Fruit fly (Drosophila melanogaster) whole organism, embryonic: Measurements from ENCODE around the gene CG34305.

Source experiments
- Aef1 ChIP-seq: fragments of 200-800 bp; sonication (Bioruptor generic); IDR thresholded peaks from 3 replicates; pipeline ENCODE4 v1.3.6; 2022; ENCODE audit warnings: missing biosample characterization, missing genetic modification characterization
- CG10267 ChIP-seq: fragments of 200-800 bp; sonication (Bioruptor generic); optimal IDR thresholded peaks from 2 replicates; lab custom pipeline; 2018; ENCODE audit warnings: missing biosample characterization, mild to moderate bottlenecking, missing genetic modification characterization, moderate library complexity
- CG10274 ChIP-seq: fragments of 200-800 bp; sonication (Bioruptor generic); optimal IDR thresholded peaks from 3 replicates; lab custom pipeline; 2017; ENCODE audit warnings: missing biosample characterization, mild to moderate bottlenecking, missing genetic modification characterization
- CG11093 ChIP-seq: fragments of 200-800 bp; sonication (Bioruptor generic); IDR thresholded peaks from 3 replicates; pipeline ENCODE4 v1.3.6; 2022; ENCODE audit warnings: missing biosample characterization, missing genetic modification characterization
- CG11504 ChIP-seq: fragments of 200-800 bp; sonication (Bioruptor generic); optimal IDR thresholded peaks from 3 replicates; lab custom pipeline; 2019; ENCODE audit warnings: missing biosample characterization, mild to moderate bottlenecking, missing genetic modification characterization, moderate library complexity
- CG12071 ChIP-seq: fragments of 200-800 bp; sonication (Bioruptor generic); optimal IDR thresholded peaks from 3 replicates; lab custom pipeline; 2018; ENCODE audit warnings: missing biosample characterization, mild to moderate bottlenecking, missing genetic modification characterization
- CG12659 ChIP-seq: fragments of 200-800 bp; sonication (Bioruptor generic); optimal IDR thresholded peaks from 3 replicates; lab custom pipeline; 2017; ENCODE audit warnings: mild to moderate bottlenecking, missing biosample characterization, missing genetic modification reagents, missing genetic modification characterization
- CG14014 ChIP-seq: fragments of 200-800 bp; sonication (Bioruptor generic); IDR thresholded peaks from 2 replicates; pipeline ENCODE4 v1.3.6; 2022; ENCODE audit warnings: missing biosample characterization, missing genetic modification characterization
- CG1529 ChIP-seq: fragments of 200-800 bp; sonication (Bioruptor generic); optimal IDR thresholded peaks from 3 replicates; lab custom pipeline; 2018; ENCODE audit warnings: missing biosample characterization, missing genetic modification characterization
- CG17385 ChIP-seq: fragments of 200-800 bp; sonication (Bioruptor generic); optimal IDR thresholded peaks from 3 replicates; lab custom pipeline; 2018; ENCODE audit warnings: missing biosample characterization, mild to moderate bottlenecking, missing genetic modification characterization
- CG1792 ChIP-seq: fragments of 200-800 bp; sonication (Bioruptor generic); optimal IDR thresholded peaks from 2 replicates; lab custom pipeline; 2016; ENCODE audit warnings: missing biosample characterization, missing genetic modification characterization
- CG18011 ChIP-seq: fragments of 200-800 bp; sonication (Bioruptor generic); optimal IDR thresholded peaks from 2 replicates; lab custom pipeline; 2017; ENCODE audit warnings: missing biosample characterization, missing genetic modification characterization, mild to moderate bottlenecking, moderate library complexity, missing genotype
- CG2712 ChIP-seq: fragments of 200-800 bp; optimal IDR thresholded peaks from 3 replicates; lab custom pipeline; 2019; ENCODE audit warnings: missing biosample characterization, mild to moderate bottlenecking, missing genetic modification characterization, moderate library complexity
- CG30403 ChIP-seq: fragments of 200-800 bp; sonication (Bioruptor generic); optimal IDR thresholded peaks from 3 replicates; lab custom pipeline; 2016; ENCODE audit warnings: missing biosample characterization, missing genetic modification characterization
- CG5180 ChIP-seq: fragments of 200-800 bp; sonication (Bioruptor generic); optimal IDR thresholded peaks from 3 replicates; lab custom pipeline; 2017; ENCODE audit warnings: missing biosample characterization, missing genetic modification characterization, mild to moderate bottlenecking, moderate library complexity, missing genetic modification reagents
- CG6272 ChIP-seq: fragments of 200-800 bp; sonication (Bioruptor generic); IDR thresholded peaks from 2 replicates; pipeline ENCODE4 v1.3.6; 2022; ENCODE audit warnings: missing biosample characterization, missing genetic modification characterization
- CG6854 ChIP-seq: fragments of 200-800 bp; sonication (Bioruptor generic); optimal IDR thresholded peaks from 3 replicates; lab custom pipeline; 2017; ENCODE audit warnings: missing biosample characterization, mild to moderate bottlenecking, missing genetic modification characterization
- CG7357 ChIP-seq: fragments of 200-800 bp; sonication (Bioruptor generic); IDR thresholded peaks from 3 replicates; pipeline ENCODE4 v1.3.6; 2022; ENCODE audit warnings: missing biosample characterization, missing genetic modification characterization
- CG7963 ChIP-seq: fragments of 200-800 bp; sonication (Bioruptor generic); IDR thresholded peaks from 3 replicates; pipeline ENCODE4 v1.3.6; 2022; ENCODE audit warnings: missing biosample characterization, missing genetic modification characterization; ENCODE audit not compliant: partially characterized antibody
- CG9727 ChIP-seq: fragments of 200-800 bp; sonication (Bioruptor generic); optimal IDR thresholded peaks from 3 replicates; lab custom pipeline; 2017; ENCODE audit warnings: missing biosample characterization, mild to moderate bottlenecking, missing genetic modification characterization
- CHES-1-like ChIP-seq: fragments of 200-800 bp; sonication (Bioruptor generic); optimal IDR thresholded peaks from 2 replicates; lab custom pipeline; 2016; ENCODE audit warnings: missing biosample characterization, missing genetic modification characterization
- CkIIα-i1 ChIP-seq: fragments of 200-800 bp; sonication (Bioruptor generic); IDR thresholded peaks from 2 replicates; pipeline ENCODE4 v1.3.6; 2022; ENCODE audit warnings: missing biosample characterization, missing genetic modification characterization
- Deaf1 ChIP-seq: fragments of 200-800 bp; optimal IDR thresholded peaks from 3 replicates; lab custom pipeline; 2019; ENCODE audit warnings: missing biosample characterization, mild to moderate bottlenecking, missing genetic modification characterization, moderate library complexity
- MTF-1 ChIP-seq: fragments of 200-800 bp; sonication (Bioruptor generic); optimal IDR thresholded peaks from 2 replicates; lab custom pipeline; 2018; ENCODE audit warnings: missing biosample characterization, mild to moderate bottlenecking, missing genetic modification characterization, borderline replicate concordance
- Meics ChIP-seq: fragments of 200-800 bp; sonication (Bioruptor generic); optimal IDR thresholded peaks from 2 replicates; lab custom pipeline; 2017; ENCODE audit warnings: missing biosample characterization, mild to moderate bottlenecking, missing genetic modification characterization
- Myb ChIP-seq: fragments of 200-800 bp; sonication (Bioruptor generic); optimal IDR thresholded peaks from 2 replicates; lab custom pipeline; 2016; ENCODE audit warnings: missing biosample characterization, missing genetic modification characterization
- Poxn ChIP-seq: fragments of 200-800 bp; sonication (Bioruptor generic); IDR thresholded peaks from 2 replicates; pipeline ENCODE4 v1.3.6; 2022; ENCODE audit warnings: missing biosample characterization, missing genetic modification characterization
- Rfx ChIP-seq: fragments of 200-800 bp; sonication (Bioruptor generic); IDR thresholded peaks from 2 replicates; pipeline ENCODE4 v1.3.6; 2022; ENCODE audit warnings: missing biosample characterization, missing genetic modification characterization
- Vsx1 ChIP-seq: fragments of 200-800 bp; sonication (Bioruptor generic); optimal IDR thresholded peaks from 2 replicates; lab custom pipeline; 2017; ENCODE audit warnings: missing biosample characterization, mild to moderate bottlenecking, missing genetic modification characterization, missing genetic modification reagents
- aop ChIP-seq: fragments of 200-800 bp; sonication (Bioruptor generic); IDR thresholded peaks from 2 replicates; pipeline ENCODE4 v1.3.6; 2022; ENCODE audit warnings: missing biosample characterization, missing genetic modification characterization
- bowl ChIP-seq: fragments of 200-800 bp; sonication (Bioruptor generic); IDR thresholded peaks from 2 replicates; pipeline ENCODE4 v1.3.6; 2022; ENCODE audit warnings: missing biosample characterization, missing genetic modification characterization
- btn ChIP-seq: fragments of 200-800 bp; sonication (Bioruptor generic); optimal IDR thresholded peaks from 2 replicates; lab custom pipeline; 2016; ENCODE audit warnings: missing biosample characterization, missing genetic modification characterization
- da ChIP-seq: fragments of 200-800 bp; sonication (Bioruptor generic); optimal IDR thresholded peaks from 2 replicates; lab custom pipeline; 2016; ENCODE audit warnings: missing biosample characterization, missing genetic modification characterization
- ewg ChIP-seq: fragments of 200-800 bp; sonication (Bioruptor generic); optimal IDR thresholded peaks from 3 replicates; lab custom pipeline; 2017; ENCODE audit warnings: mild to moderate bottlenecking, missing biosample characterization, missing genetic modification reagents, missing genetic modification characterization
- eyg ChIP-seq: fragments of 200-800 bp; sonication (Bioruptor generic); optimal IDR thresholded peaks from 3 replicates; lab custom pipeline; 2016; ENCODE audit warnings: missing biosample characterization, missing genetic modification characterization
- fu2 ChIP-seq: fragments of 200-800 bp; sonication (Bioruptor generic); optimal IDR thresholded peaks from 2 replicates; lab custom pipeline; 2016; ENCODE audit warnings: missing biosample characterization, missing genetic modification characterization
- gce ChIP-seq: fragments of 200-800 bp; sonication (Bioruptor generic); IDR thresholded peaks from 3 replicates; pipeline ENCODE4 v1.3.6; 2022; ENCODE audit warnings: missing biosample characterization, missing genetic modification characterization
- gcm2 ChIP-seq: fragments of 200-800 bp; sonication (Bioruptor generic); optimal IDR thresholded peaks from 2 replicates; lab custom pipeline; 2016; ENCODE audit warnings: missing biosample characterization, missing genetic modification characterization
- h ChIP-seq: fragments of >200 bp; optimal IDR thresholded peaks from 2 replicates; lab custom pipeline; 2017
- nerfin-1 ChIP-seq: fragments of 200-800 bp; sonication (Bioruptor generic); optimal IDR thresholded peaks from 3 replicates; lab custom pipeline; 2019; ENCODE audit warnings: missing biosample characterization, mild to moderate bottlenecking, missing genetic modification characterization, moderate library complexity
- pan ChIP-seq, 4 experiments: fragments of >200 bp in 3 of 4; fragments of 200-800 bp in 1 of 4; sonication (Bioruptor generic) in 1 of 4; optimal IDR thresholded peaks in 3 of 4; IDR thresholded peaks in 1 of 4; 2 replicates each; pipeline versions ENCODE4 v1.3.6 to Lab custom; 2017 to 2022; ENCODE audit warnings: missing biosample characterization in 2 of 4, missing genetic modification characterization in 2 of 4, mixed read lengths in 1 of 4
- slou ChIP-seq: fragments of 200-800 bp; sonication (Bioruptor generic); optimal IDR thresholded peaks from 3 replicates; lab custom pipeline; 2016; ENCODE audit warnings: missing biosample characterization, missing genetic modification characterization
- slp2 ChIP-seq: fragments of 200-800 bp; sonication (Bioruptor generic); optimal IDR thresholded peaks from 2 replicates; lab custom pipeline; 2016; ENCODE audit warnings: missing biosample characterization, missing genetic modification characterization
- sna ChIP-seq: fragments of 200-800 bp; sonication (Bioruptor generic); IDR thresholded peaks from 2 replicates; pipeline ENCODE4 v1.3.6; 2022; ENCODE audit warnings: missing biosample characterization, missing genetic modification characterization; ENCODE audit not compliant: partially characterized antibody
- tin ChIP-seq: fragments of 200-800 bp; sonication (Bioruptor generic); optimal IDR thresholded peaks from 3 replicates; lab custom pipeline; 2016; ENCODE audit warnings: missing biosample characterization, missing genetic modification characterization
- tll ChIP-seq, 2 experiments: fragments of 200-800 bp in 1 of 2; fragments of >200 bp in 1 of 2; sonication (Bioruptor generic) in 1 of 2; optimal IDR thresholded peaks; 2 replicates each; lab custom pipeline; 2017 to 2019; ENCODE audit warnings: missing biosample characterization in 2 of 2, missing genetic modification characterization in 2 of 2, mild to moderate bottlenecking in 1 of 2, moderate library complexity in 1 of 2
- tup ChIP-seq: fragments of 200-800 bp; sonication (Bioruptor generic); optimal IDR thresholded peaks from 2 replicates; lab custom pipeline; 2016; ENCODE audit warnings: missing biosample characterization, mild to moderate bottlenecking, missing genetic modification characterization, moderate library complexity
- vfl ChIP-seq: fragments of 200-800 bp; sonication (Bioruptor generic); optimal IDR thresholded peaks from 2 replicates; lab custom pipeline; 2016; ENCODE audit warnings: missing biosample characterization, missing genetic modification characterization
- vnd ChIP-seq: fragments of 200-800 bp; sonication (Bioruptor generic); IDR thresholded peaks from 3 replicates; pipeline ENCODE4 v1.3.6; 2022; ENCODE audit warnings: missing biosample characterization, missing genetic modification characterization; ENCODE audit not compliant: partially characterized antibody

The CG34305 gene

DNA sequence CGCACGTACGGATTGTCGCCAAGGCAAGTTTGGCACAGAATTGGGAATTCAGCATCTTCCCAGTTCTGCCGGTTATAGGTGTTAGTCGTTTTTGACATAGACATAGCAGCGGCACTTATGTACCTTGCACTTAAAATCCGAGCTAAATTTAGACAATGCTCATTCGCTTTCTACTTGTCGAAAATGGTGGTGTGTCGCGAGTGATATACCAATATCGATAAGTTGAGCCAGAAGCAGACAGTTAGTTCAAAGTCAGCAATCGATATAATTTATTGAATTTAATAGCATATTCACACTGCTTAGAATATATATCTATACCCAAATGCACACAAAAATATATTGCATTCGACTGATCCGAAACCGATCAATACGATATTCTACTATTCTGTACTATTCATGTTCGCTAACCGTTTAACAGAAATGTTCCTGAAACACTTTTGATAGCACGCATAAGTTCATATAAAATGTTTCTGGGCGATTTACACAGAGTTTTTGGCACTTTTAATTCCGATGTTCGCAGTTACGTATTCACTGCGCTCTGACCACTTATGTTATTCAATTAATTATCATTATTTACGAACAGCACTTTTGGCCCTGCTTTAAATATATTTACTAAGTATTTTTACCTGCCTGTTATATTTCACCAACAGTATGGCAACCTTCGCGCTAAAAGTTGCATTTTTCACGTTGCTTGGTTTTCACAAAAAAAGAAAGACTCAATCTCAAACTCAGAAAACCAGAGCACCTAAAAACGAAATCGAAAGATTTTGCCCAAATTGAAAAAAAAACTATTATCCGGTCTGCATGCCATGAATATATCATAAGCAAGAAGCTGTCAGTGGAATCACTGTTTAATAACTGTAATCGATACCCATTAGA lies 10.6 kb downstream of the CG34305 start, which contains the start of gene CG14641 (continued):
- TF ChIP-seq h (lab: Kevin White, UChicago) = no peak
- no peak for TF ChIP-seq gcm2
- TF ChIP-seq aop (GFP tag; lab: Robert Waterston, UW) = no peak
- no peak for TF ChIP-seq slp2 (GFP tag; lab: Kevin White, UChicago)
- TF ChIP-seq CG6272 (GFP tag; lab: Robert Waterston, UW) = no peak
- TF ChIP-seq Myb (GFP tag; lab: Kevin White, UChicago) = no peak
- TF ChIP-seq CG17385 (GFP tag; lab: Kevin White, UChicago) = no peak
- no peak for TF ChIP-seq Deaf1 (tag; lab: Kevin White, UChicago)
- TF ChIP-seq CkIIα-i1 = no peak
- peak; percentile 38; the same call in 1 of the 3 replicates for TF ChIP-seq vnd
- no peak for TF ChIP-seq CG9727 (GFP tag; lab: Kevin White, UChicago)
- no peak for TF ChIP-seq CG10267 (tag; lab: Kevin White, UChicago)
- TF ChIP-seq tin (GFP tag; lab: Kevin White, UChicago) = no peak
- no peak for TF ChIP-seq eyg (GFP tag; lab: Kevin White, UChicago)
- TF ChIP-seq tup (GFP tag; lab: Kevin White, UChicago) = no peak
- no peak for TF ChIP-seq CG10274 (GFP tag; lab: Kevin White, UChicago)
- no peak for TF ChIP-seq CG1792 (GFP tag; lab: Kevin White, UChicago)
- TF ChIP-seq Vsx1 (GFP tag; lab: Kevin White, UChicago) = no peak
- peak; percentile 39 for TF ChIP-seq CG12659
- TF ChIP-seq da (GFP tag; lab: Kevin White, UChicago) = no peak
- no peak for TF ChIP-seq CG12071
- TF ChIP-seq CG11093 = no peak
- peak; percentile 90 for TF ChIP-seq CG7357
- no peak for TF ChIP-seq CG6854 (GFP tag; lab: Kevin White, UChicago)
- peak; percentile 51 for TF ChIP-seq CG2712 (tag; lab: Kevin White, UChicago)
- TF ChIP-seq CG7963 (GFP tag; lab: Robert Waterston, UW) = no peak
- peak in 1 of 2 experiments; percentile 79 for TF ChIP-seq tll (GFP tag; optimal IDR thresholded peaks at IDR 0.05; lab: Kevin White, UChicago)
- no peak for TF ChIP-seq Meics (GFP tag; lab: Kevin White, UChicago)
- no peak for TF ChIP-seq btn
- TF ChIP-seq CG1529 = no peak
- TF ChIP-seq pan (optimal IDR thresholded peaks at IDR 0.05; lab: Kevin White, UChicago) = no peak
- TF ChIP-seq pan (GFP tag; optimal IDR thresholded peaks at IDR 0.05 in 1 of 2, IDR thresholded peaks at IDR 0.05 in 1 of 2) = no peak
- peak; percentile 23; the same call in 1 of the 2 replicates for TF ChIP-seq Rfx (GFP tag; lab: Robert Waterston, UW)
- no peak for TF ChIP-seq vfl
- no peak for TF ChIP-seq slou (GFP tag; lab: Kevin White, UChicago)
- no peak for TF ChIP-seq CHES-1-like (GFP tag; lab: Kevin White, UChicago)
- TF ChIP-seq CG18011 (GFP tag; lab: Kevin White, UChicago) = no peak
- no peak for TF ChIP-seq MTF-1 (GFP tag; lab: Kevin White, UChicago)
- no peak for TF ChIP-seq Poxn
- no peak for TF ChIP-seq nerfin-1
- TF ChIP-seq bowl (GFP tag; lab: Robert Waterston, UW) = no peak
- TF ChIP-seq CG14014 (GFP tag; lab: Robert Waterston, UW) = no peak
- no peak for TF ChIP-seq ewg (GFP tag; lab: Kevin White, UChicago)
- no peak for TF ChIP-seq sna (GFP tag; lab: Robert Waterston, UW)
- no peak for TF ChIP-seq CG11504
- no peak for TF ChIP-seq gce (GFP tag; lab: Robert Waterston, UW)
- no peak for TF ChIP-seq CG5180 (GFP tag; lab: Kevin White, UChicago)
- peak; percentile 19 for TF ChIP-seq CG30403
- TF ChIP-seq Aef1 (GFP tag; lab: Robert Waterston, UW) = no peak
- TF ChIP-seq fu2 (GFP tag; lab: Kevin White, UChicago) = no peak
